Worm (Caenorhabditis elegans) whole organism, midembryonic: Measurements from ENCODE around the gene tsp-17.

ENCODE experiments used
- T22C8.4 ChIP-seq: fragments of 200-800 bp; sonication (Bioruptor generic); IDR thresholded peaks from 2 replicates; pipeline ENCODE4 v1.3.6; 2022; ENCODE audit warnings: missing genetic modification characterization, missing compliant biosample characterization
- med-1 ChIP-seq: sonication (generic microtip); optimal IDR thresholded peaks from 2 replicates; lab custom pipeline; 2017; ENCODE audit warnings: missing genetic modification characterization, mild to moderate bottlenecking, missing compliant biosample characterization, antibody characterized with exemption, missing genetic modification reagents; ENCODE audit not compliant: insufficient read depth
- ref-1 ChIP-seq: fragments of 200-800 bp; sonication (Bioruptor generic); conservative IDR thresholded peaks from 2 replicates; pipeline ENCODE4 v1.3.6; 2022; ENCODE audit warnings: missing genetic modification reagents, missing genetic modification characterization, missing compliant biosample characterization

DNA sequence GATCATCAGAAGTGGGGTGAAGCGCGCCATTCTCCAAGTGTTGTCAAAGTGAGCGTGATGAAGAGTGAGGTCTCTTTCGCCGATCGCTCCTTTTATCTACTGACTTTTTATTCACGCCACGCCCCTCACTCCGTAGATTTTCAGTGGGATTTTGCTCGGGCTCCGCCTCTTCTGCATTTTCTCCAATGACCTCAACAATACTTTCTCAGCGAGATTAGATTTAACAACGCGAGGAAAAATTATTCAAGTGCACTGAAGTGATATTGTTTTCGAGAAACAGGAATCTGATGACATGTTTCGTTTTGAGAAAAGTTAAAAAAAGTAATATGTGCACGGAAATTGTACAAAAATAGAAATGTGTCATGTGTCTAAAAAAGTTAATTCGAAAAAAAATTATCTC lies 12.1 kb upstream of the tsp-17 start, which contains the start of gene snet-1:
- TF ChIP-seq ref-1 (GFP tag; lab: Robert Waterston, UW) = no peak
- TF ChIP-seq med-1 = no peak
- no peak for TF ChIP-seq T22C8.4 (GFP tag; lab: Robert Waterston, UW)
